Worm (Caenorhabditis elegans): ENCODE measurements around the gene R10E4.6.
A peak's percentile ranks its signal among the peaks of the same experiment; 100 is the strongest.

The R10E4.6 gene

ce11 chrIII:4332543-4333042 is 39.4 kb downstream of the R10E4.6 start, which contains the start of gene cdk-12 (continued):
- TF ChIP-seq zip-4 (GFP tag; optimal IDR thresholded peaks at IDR 0.05) (no peak), C04F5.9 (tag; optimal IDR thresholded peaks at IDR 0.05) (no peak), egl-27 (tag; optimal IDR thresholded peaks at IDR 0.05) (no peak), ama-1 (optimal IDR thresholded peaks at IDR 0.05) (no peak), aly-2 (tag; optimal IDR thresholded peaks at IDR 0.05) (no peak), pag-3 (tag; optimal IDR thresholded peaks at IDR 0.05; ENCODE audit: borderline replicate concordance, insufficient read depth) (peak; percentile 69), egl-13 (tag; optimal IDR thresholded peaks at IDR 0.05) (no peak), sox-4 (tag; optimal IDR thresholded peaks at IDR 0.05) (no peak), pqm-1 (tag; optimal IDR thresholded peaks at IDR 0.05) (no peak), mab-9 (GFP tag; IDR thresholded peaks at IDR 0.05) (no peak), lir-3 (tag; optimal IDR thresholded peaks at IDR 0.05; ENCODE audit: poor library complexity) (no peak), jun-1 (tag; optimal IDR thresholded peaks at IDR 0.05) (no peak), elt-3 (tag; optimal IDR thresholded peaks at IDR 0.05) (peak in 1 of 6 experiments; percentile 73), lin-35 (GFP tag; optimal IDR thresholded peaks at IDR 0.05) (peak; percentile 38 to 52), hlh-4 (tag; optimal IDR thresholded peaks at IDR 0.05) (no peak), nhr-85 (tag) (peak; percentile 9), unc-30 (tag; optimal IDR thresholded peaks at IDR 0.05) (no peak), ceh-63 (GFP tag; optimal IDR thresholded peaks at IDR 0.05) (no peak), fos-1 (tag; optimal IDR thresholded peaks at IDR 0.05) (no peak), rnt-1 (tag; optimal IDR thresholded peaks at IDR 0.05) (peak; percentile 70), vab-15 (tag; optimal IDR thresholded peaks at IDR 0.05) (no peak), nhr-19 (GFP tag; conservative IDR thresholded peaks at IDR 0.05) (peak; percentile 29), ces-1 (GFP tag; optimal IDR thresholded peaks at IDR 0.05) (no peak), F16B12.6 (tag; optimal IDR thresholded peaks at IDR 0.05) (no peak), ets-5 (GFP tag; IDR thresholded peaks at IDR 0.05) (no peak), ceh-82 (tag; optimal IDR thresholded peaks at IDR 0.05) (peak in 1 of 3 experiments; percentile 56), hpl-2 (GFP tag; optimal IDR thresholded peaks at IDR 0.05) (no peak), nhr-12 (tag; optimal IDR thresholded peaks at IDR 0.05) (no peak), unc-98 (GFP tag; IDR thresholded peaks at IDR 0.05) (no peak), ceh-8 (GFP tag; optimal IDR thresholded peaks at IDR 0.05) (no peak), xbp-1 (tag; optimal IDR thresholded peaks at IDR 0.05) (peak; percentile 53), zag-1 (tag; optimal IDR thresholded peaks at IDR 0.05) (no peak), nhr-11 (tag; optimal IDR thresholded peaks at IDR 0.05) (no peak), alr-1 (tag; optimal IDR thresholded peaks at IDR 0.05; ENCODE audit: borderline replicate concordance) (no peak), elt-2 (tag; optimal IDR thresholded peaks at IDR 0.05) (no peak), aha-1 (tag; optimal IDR thresholded peaks at IDR 0.05) (no peak), mep-1 (tag; optimal IDR thresholded peaks at IDR 0.05) (peak; percentile 63)

- TF ChIP-seq lin-14 (GFP tag; optimal IDR thresholded peaks at IDR 0.05) (peak; percentile 86), lsy-2 (tag; optimal IDR thresholded peaks at IDR 0.05) (peak in 1 of 2 experiments; percentile 46), snu-23 (GFP tag; optimal IDR thresholded peaks at IDR 0.05) (peak; percentile 25), blmp-1 (tag; optimal IDR thresholded peaks at IDR 0.05) (peak; percentile 7), xbp-1 (tag; optimal IDR thresholded peaks at IDR 0.05) (peak; percentile 9), lin-35 (GFP tag; optimal IDR thresholded peaks at IDR 0.05) (peak in 1 of 2 experiments; percentile 37), efl-1 (optimal IDR thresholded peaks at IDR 0.05) (peak in 1 of 2 experiments; percentile 48), efl-1 (GFP tag; optimal IDR thresholded peaks at IDR 0.05 in 1 of 2) (peak; percentile 19 to 24), dpl-1 (GFP tag; optimal IDR thresholded peaks at IDR 0.05) (peak in 1 of 3 experiments; percentile 8), elt-2 (tag; optimal IDR thresholded peaks at IDR 0.05) (no peak), swsn-7 (tag; optimal IDR thresholded peaks at IDR 0.05) (peak; percentile 31), unc-86 (tag; optimal IDR thresholded peaks at IDR 0.05) (peak; percentile 40), nhr-28 (tag; optimal IDR thresholded peaks at IDR 0.05) (no peak), fkh-8 (tag; optimal IDR thresholded peaks at IDR 0.05) (peak; percentile 66), mef-2 (tag; optimal IDR thresholded peaks at IDR 0.05) (no peak), C04F5.9 (tag; optimal IDR thresholded peaks at IDR 0.05) (no peak), nhr-71 (tag; optimal IDR thresholded peaks at IDR 0.05) (peak; percentile 34), nhr-47 (tag; optimal IDR thresholded peaks at IDR 0.05) (peak; percentile 40), hpl-2 (GFP tag; optimal IDR thresholded peaks at IDR 0.05) (no peak), jun-1 (tag; optimal IDR thresholded peaks at IDR 0.05) (peak; percentile 41), lin-13 (GFP tag; optimal IDR thresholded peaks at IDR 0.05) (no peak), C34B4.2 (tag; optimal IDR thresholded peaks at IDR 0.05) (no peak), egl-27 (tag; optimal IDR thresholded peaks at IDR 0.05) (no peak), fos-1 (tag; optimal IDR thresholded peaks at IDR 0.05) (no peak), ceh-82 (tag; optimal IDR thresholded peaks at IDR 0.05) (peak in 2 of 3 experiments; percentile 36 to 41)
Observed at ce11 chrIII:4335614-4336013, 42.4 kb downstream of the R10E4.6 start.
